Fruit fly (Drosophila melanogaster) whole organism, embryonic: ENCODE data around the gene Ufd4.

Experiments
- Aef1 ChIP-seq: fragments of 200-800 bp; sonication (Bioruptor generic); IDR thresholded peaks from 3 replicates; pipeline ENCODE4 v1.3.6; 2022; ENCODE audit warnings: missing biosample characterization, missing genetic modification characterization
- Asciz ChIP-seq: fragments of 200-800 bp; sonication (Bioruptor generic); optimal IDR thresholded peaks from 2 replicates; lab custom pipeline; 2017; ENCODE audit warnings: missing biosample characterization, mild to moderate bottlenecking, missing genetic modification characterization, missing genetic modification reagents
- CG10147 ChIP-seq: fragments of 200-800 bp; sonication (Bioruptor generic); optimal IDR thresholded peaks from 2 replicates; lab custom pipeline; 2019; ENCODE audit warnings: missing biosample characterization, mild to moderate bottlenecking, missing genetic modification characterization, moderate library complexity
- CG10209 ChIP-seq: fragments of 200-800 bp; sonication (Bioruptor generic); optimal IDR thresholded peaks from 3 replicates; lab custom pipeline; 2017; ENCODE audit warnings: missing biosample characterization, mild to moderate bottlenecking, missing genetic modification characterization, missing genetic modification reagents
- CG12299 ChIP-seq: fragments of 200-800 bp; sonication (Bioruptor generic); optimal IDR thresholded peaks from 2 replicates; lab custom pipeline; 2018; ENCODE audit warnings: missing biosample characterization, mild to moderate bottlenecking, missing genetic modification characterization
- CG13123 ChIP-seq: fragments of 200-800 bp; sonication (Bioruptor generic); optimal IDR thresholded peaks from 2 replicates; lab custom pipeline; 2016; ENCODE audit warnings: missing biosample characterization, missing genetic modification characterization
- CG13424 ChIP-seq: fragments of 200-800 bp; sonication (Bioruptor generic); optimal IDR thresholded peaks from 2 replicates; lab custom pipeline; 2019; ENCODE audit warnings: missing biosample characterization, mild to moderate bottlenecking, missing genetic modification characterization, moderate library complexity
- CG13624 ChIP-seq: fragments of 200-800 bp; sonication (Bioruptor generic); optimal IDR thresholded peaks from 2 replicates; lab custom pipeline; 2016; ENCODE audit warnings: missing biosample characterization, missing genetic modification characterization
- CG17829 ChIP-seq: fragments of 200-800 bp; optimal IDR thresholded peaks from 2 replicates; lab custom pipeline; 2019; ENCODE audit warnings: missing biosample characterization, mild to moderate bottlenecking, missing genetic modification characterization, moderate library complexity
- CG2129 ChIP-seq: fragments of 200-800 bp; sonication (Bioruptor generic); IDR thresholded peaks from 2 replicates; pipeline ENCODE4 v1.3.6; 2022; ENCODE audit warnings: missing biosample characterization, missing genetic modification characterization; ENCODE audit not compliant: partially characterized antibody
- CG30020 ChIP-seq: fragments of 200-800 bp; optimal IDR thresholded peaks from 2 replicates; lab custom pipeline; 2019; ENCODE audit warnings: missing biosample characterization, mild to moderate bottlenecking, missing genetic modification characterization, moderate library complexity
- CG31365 ChIP-seq: fragments of 200-800 bp; sonication (Bioruptor generic); optimal IDR thresholded peaks from 2 replicates; lab custom pipeline; 2018; ENCODE audit warnings: missing biosample characterization, mild to moderate bottlenecking, missing genetic modification characterization
- CG32772 ChIP-seq: fragments of 200-800 bp; sonication (Bioruptor generic); IDR thresholded peaks from 2 replicates; pipeline ENCODE4 v1.3.6; 2022; ENCODE audit warnings: missing biosample characterization, missing genetic modification characterization
- CG33557 ChIP-seq: fragments of 200-800 bp; sonication (Bioruptor generic); optimal IDR thresholded peaks from 2 replicates; lab custom pipeline; 2019; ENCODE audit warnings: missing biosample characterization, mild to moderate bottlenecking, missing genetic modification characterization, moderate library complexity
- CG4328 ChIP-seq: fragments of 200-800 bp; sonication (Bioruptor generic); optimal IDR thresholded peaks from 3 replicates; lab custom pipeline; 2017; ENCODE audit warnings: missing biosample characterization, missing genetic modification reagents, missing genetic modification characterization
- CG4617 ChIP-seq: fragments of 200-800 bp; sonication (Bioruptor generic); optimal IDR thresholded peaks from 3 replicates; lab custom pipeline; 2016; ENCODE audit warnings: missing biosample characterization, missing genetic modification characterization, borderline replicate concordance
- CG5953 ChIP-seq: fragments of 200-800 bp; sonication (Bioruptor generic); IDR thresholded peaks from 2 replicates; pipeline ENCODE4 v1.3.6; 2022; ENCODE audit warnings: missing biosample characterization, missing genetic modification characterization
- CG7556 ChIP-seq: fragments of 200-800 bp; sonication (Bioruptor generic); optimal IDR thresholded peaks from 2 replicates; lab custom pipeline; 2017; ENCODE audit warnings: missing biosample characterization, mild to moderate bottlenecking, missing genetic modification characterization
- CG7987 ChIP-seq: fragments of 200-800 bp; sonication (Bioruptor generic); optimal IDR thresholded peaks from 2 replicates; lab custom pipeline; 2018; ENCODE audit warnings: missing biosample characterization, mild to moderate bottlenecking, missing genetic modification characterization, moderate library complexity
- CG8281 ChIP-seq: fragments of 200-800 bp; sonication (Bioruptor generic); optimal IDR thresholded peaks from 2 replicates; lab custom pipeline; 2018; ENCODE audit warnings: missing biosample characterization, mild to moderate bottlenecking, missing genetic modification characterization, moderate library complexity
- CG9932 ChIP-seq: fragments of 200-800 bp; sonication (Bioruptor generic); IDR thresholded peaks from 2 replicates; pipeline ENCODE4 v1.3.6; 2022; ENCODE audit warnings: missing biosample characterization, missing genetic modification characterization
- D ChIP-seq, 2 experiments: fragments of 200-800 bp in 1 of 2; fragments of >200 bp in 1 of 2; sonication (Bioruptor generic) in 1 of 2; optimal IDR thresholded peaks; 2 replicates in 1 of 2; 3 replicates in 1 of 2; lab custom pipeline; 2017; ENCODE audit warnings: mild to moderate bottlenecking in 1 of 2, missing biosample characterization in 1 of 2, missing genetic modification characterization in 1 of 2, missing genetic modification reagents in 1 of 2
- Dll ChIP-seq: fragments of 200-800 bp; sonication (Bioruptor generic); IDR thresholded peaks from 4 replicates; pipeline ENCODE4 v1.3.6; 2022; ENCODE audit warnings: missing biosample characterization, missing genetic modification characterization; ENCODE audit not compliant: partially characterized antibody
- GATAe ChIP-seq: fragments of 200-800 bp; sonication (Bioruptor generic); conservative IDR thresholded peaks from 2 replicates; pipeline ENCODE4 v1.3.6; 2022; ENCODE audit warnings: missing biosample characterization, missing genetic modification characterization
- Gsc ChIP-seq: fragments of 200-800 bp; sonication (Bioruptor generic); IDR thresholded peaks from 2 replicates; pipeline ENCODE4 v1.3.6; 2022; ENCODE audit warnings: missing biosample characterization, missing genetic modification characterization
- Gug ChIP-seq: fragments of 200-800 bp; sonication (Bioruptor generic); IDR thresholded peaks from 4 replicates; pipeline ENCODE4 v1.3.6; 2022; ENCODE audit warnings: missing biosample characterization, missing genetic modification characterization
- H15 ChIP-seq: fragments of 200-800 bp; sonication (Bioruptor generic); IDR thresholded peaks from 3 replicates; pipeline ENCODE4 v1.3.6; 2022; ENCODE audit warnings: missing biosample characterization, missing genetic modification characterization
- Nf-YC ChIP-seq: fragments of 200-800 bp; optimal IDR thresholded peaks from 3 replicates; lab custom pipeline; 2019; ENCODE audit warnings: missing biosample characterization, mild to moderate bottlenecking, missing genetic modification characterization, moderate library complexity
- Pdp1 ChIP-seq, 2 experiments: fragments of 200-800 bp; sonication (Bioruptor generic); optimal IDR thresholded peaks; 3 replicates each; lab custom pipeline; 2016; ENCODE audit warnings: missing biosample characterization in 2 of 2, missing genetic modification characterization in 2 of 2, mild to moderate bottlenecking in 1 of 2, moderate library complexity in 1 of 2
- Sox100B ChIP-seq: fragments of 200-800 bp; sonication (Bioruptor generic); optimal IDR thresholded peaks from 3 replicates; lab custom pipeline; 2018; ENCODE audit warnings: missing biosample characterization, mild to moderate bottlenecking, missing genetic modification characterization
- amos ChIP-seq: fragments of 200-800 bp; sonication (Bioruptor generic); IDR thresholded peaks from 2 replicates; pipeline ENCODE4 v1.3.6; 2022; ENCODE audit warnings: missing biosample characterization, missing genetic modification characterization; ENCODE audit not compliant: partially characterized antibody
- cas ChIP-seq: fragments of 200-800 bp; sonication (Bioruptor generic); IDR thresholded peaks from 2 replicates; pipeline ENCODE4 v1.3.6; 2022; ENCODE audit warnings: missing biosample characterization, missing genetic modification characterization
- dati ChIP-seq: fragments of 200-800 bp; sonication (Bioruptor generic); IDR thresholded peaks from 2 replicates; pipeline ENCODE4 v1.3.6; 2022; ENCODE audit warnings: missing biosample characterization, missing genetic modification characterization
- dysf ChIP-seq: fragments of 200-800 bp; sonication (Bioruptor generic); IDR thresholded peaks from 3 replicates; pipeline ENCODE4 v1.3.6; 2022; ENCODE audit warnings: missing biosample characterization, missing genetic modification characterization
- eve ChIP-seq, 2 experiments: fragments of >200 bp; optimal IDR thresholded peaks; 2 replicates each; lab custom pipeline; 2017; ENCODE audit warnings: missing biosample characterization in 2 of 2, missing genetic modification characterization in 2 of 2
- gt ChIP-seq: fragments of 200-800 bp; sonication (Bioruptor generic); IDR thresholded peaks from 2 replicates; pipeline ENCODE4 v1.3.6; 2022; ENCODE audit warnings: missing biosample characterization, missing genetic modification characterization
- kah ChIP-seq: fragments of 200-800 bp; sonication (Bioruptor generic); optimal IDR thresholded peaks from 2 replicates; lab custom pipeline; 2018; ENCODE audit warnings: missing biosample characterization, mild to moderate bottlenecking, missing genetic modification characterization
- ken ChIP-seq: fragments of 200-800 bp; sonication (Bioruptor generic); IDR thresholded peaks from 3 replicates; pipeline ENCODE4 v1.3.6; 2022; ENCODE audit warnings: missing biosample characterization, missing genetic modification characterization
- knrl ChIP-seq: fragments of 200-800 bp; sonication (Bioruptor generic); IDR thresholded peaks from 3 replicates; pipeline ENCODE4 v1.3.6; 2022; ENCODE audit warnings: missing biosample characterization, missing genetic modification characterization; ENCODE audit not compliant: partially characterized antibody
- lov ChIP-seq, 2 experiments: fragments of 200-800 bp in 1 of 2; fragments of >200 bp in 1 of 2; sonication (Bioruptor generic) in 1 of 2; IDR thresholded peaks in 1 of 2; optimal IDR thresholded peaks in 1 of 2; 2 replicates in 1 of 2; 3 replicates in 1 of 2; pipeline versions ENCODE4 v1.3.6 to Lab custom; 2017 to 2022; ENCODE audit warnings: missing biosample characterization in 1 of 2, missing genetic modification characterization in 1 of 2
- nerfin-2 ChIP-seq: fragments of 200-800 bp; sonication (Bioruptor generic); IDR thresholded peaks from 2 replicates; pipeline ENCODE4 v1.3.6; 2022; ENCODE audit warnings: missing biosample characterization, missing genetic modification characterization; ENCODE audit not compliant: partially characterized antibody
- phol ChIP-seq: fragments of 200-800 bp; sonication (Bioruptor generic); optimal IDR thresholded peaks from 3 replicates; lab custom pipeline; 2018; ENCODE audit warnings: missing biosample characterization, mild to moderate bottlenecking, missing genetic modification characterization, moderate library complexity
- slp2 ChIP-seq: fragments of 200-800 bp; sonication (Bioruptor generic); optimal IDR thresholded peaks from 2 replicates; lab custom pipeline; 2016; ENCODE audit warnings: missing biosample characterization, missing genetic modification characterization
- sna ChIP-seq: fragments of 200-800 bp; sonication (Bioruptor generic); IDR thresholded peaks from 2 replicates; pipeline ENCODE4 v1.3.6; 2022; ENCODE audit warnings: missing biosample characterization, missing genetic modification characterization; ENCODE audit not compliant: partially characterized antibody
- sob ChIP-seq: fragments of 200-800 bp; sonication (Bioruptor generic); IDR thresholded peaks from 2 replicates; pipeline ENCODE4 v1.3.6; 2022; ENCODE audit warnings: missing biosample characterization, missing genetic modification characterization
- ttk ChIP-seq: fragments of 200-800 bp; sonication (Bioruptor generic); IDR thresholded peaks from 2 replicates; pipeline ENCODE4 v2.1.2; 2022; ENCODE audit warnings: missing biosample characterization, missing genetic modification characterization
- zen ChIP-seq: fragments of 200-800 bp; sonication (Bioruptor generic); optimal IDR thresholded peaks from 3 replicates; lab custom pipeline; 2018; ENCODE audit warnings: missing biosample characterization, mild to moderate bottlenecking, missing genetic modification characterization, moderate library complexity

Gene Ufd4

dm6 chr2L:10321036-10321583, 28.9 kb upstream of the Ufd4 start (continued):
- TF ChIP-seq kah (GFP tag; lab: Kevin White, UChicago) (peak; percentile 72), CG5953 (GFP tag; lab: Robert Waterston, UW) (0 out of 2 replicates have a peak, but pooled peaks have one; percentile 10), lov (optimal IDR thresholded peaks at IDR 0.05; lab: Kevin White, UChicago) (no peak), lov (GFP tag; IDR thresholded peaks at IDR 0.05; lab: Robert Waterston, UW) (0 out of 3 replicates have a peak, but pooled peaks have one; percentile 27), CG7987 (GFP tag; lab: Kevin White, UChicago) (peak; percentile 21), CG2129 (GFP tag; lab: Robert Waterston, UW) (no peak), dysf (no peak), CG32772 (GFP tag; lab: Robert Waterston, UW) (no peak), D (optimal IDR thresholded peaks at IDR 0.05; lab: Kevin White, UChicago) (no peak), D (GFP tag; optimal IDR thresholded peaks at IDR 0.05; lab: Kevin White, UChicago) (peak; percentile 21), eve (GFP tag; optimal IDR thresholded peaks at IDR 0.05; lab: Kevin White, UChicago) (no peak), GATAe (GFP tag; lab: Robert Waterston, UW) (no peak), CG10209 (GFP tag; lab: Kevin White, UChicago) (peak; percentile 7), CG12299 (tag; lab: Kevin White, UChicago) (no peak), nerfin-2 (GFP tag; lab: Robert Waterston, UW) (peak; percentile 60), sob (GFP tag; lab: Robert Waterston, UW) (peak; percentile 33; the same call in 1 of the 2 replicates), CG13624 (GFP tag; lab: Kevin White, UChicago) (peak; percentile 21), CG4617 (no peak), Dll (GFP tag; lab: Robert Waterston, UW) (peak; percentile 79), zen (tag; lab: Kevin White, UChicago) (no peak), CG10147 (GFP tag; lab: Kevin White, UChicago) (no peak), gt (GFP tag; lab: Robert Waterston, UW) (no peak), phol (tag; lab: Kevin White, UChicago) (peak; percentile 7), CG31365 (no peak), CG7556 (GFP tag; lab: Kevin White, UChicago) (peak; percentile 5), Pdp1 (GFP tag; optimal IDR thresholded peaks at IDR 0.05; lab: Kevin White, UChicago) (peak in 1 of 2 experiments; percentile 69), CG30020 (tag; lab: Kevin White, UChicago) (no peak), CG9932 (no peak; the same call in 1 of the 2 replicates), Gsc (GFP tag; lab: Robert Waterston, UW) (no peak), Nf-YC (tag; lab: Kevin White, UChicago) (peak; percentile 2), Sox100B (peak; percentile 33), ttk (no peak), H15 (GFP tag; lab: Robert Waterston, UW) (0 out of 3 replicates have a peak, but pooled peaks have one; percentile 10), cas (GFP tag; lab: Robert Waterston, UW) (no peak), CG33557 (GFP tag; lab: Kevin White, UChicago) (no peak), CG13123 (GFP tag; lab: Kevin White, UChicago) (no peak), CG13424 (peak; percentile 8), ken (GFP tag; lab: Robert Waterston, UW) (no peak), sna (GFP tag; lab: Robert Waterston, UW) (no peak; the same call in none of the 2 replicates), amos (GFP tag; lab: Robert Waterston, UW) (peak; percentile 60; the same call in 1 of the 2 replicates), Aef1 (no peak), CG8281 (peak; percentile 16), Gug (GFP tag; lab: Robert Waterston, UW) (peak; percentile 17; the same call in 1 of the 4 replicates), CG17829 (peak; percentile 9), dati (GFP tag; lab: Robert Waterston, UW) (no peak), knrl (peak; percentile 86; the same call in 2 of the 3 replicates), slp2 (GFP tag; lab: Kevin White, UChicago) (peak; percentile 10), CG4328 (GFP tag; lab: Kevin White, UChicago) (no peak), Asciz (GFP tag; lab: Kevin White, UChicago) (no peak)
